Worm (Caenorhabditis elegans) whole organism, L1 larva: Measurements from ENCODE around the gene T10B10.8.

Experiments used
- F16B12.6 ChIP-seq: fragments of 150-350 bp; optimal IDR thresholded peaks from 2 replicates; lab custom pipeline; 2014; ENCODE audit warnings: missing biosample characterization, missing genetic modification characterization
- aha-1 ChIP-seq: fragments of 150-350 bp; optimal IDR thresholded peaks from 2 replicates; lab custom pipeline; 2014; ENCODE audit warnings: missing biosample characterization, missing genetic modification characterization
- ama-1 ChIP-seq: fragments of 150-350 bp; optimal IDR thresholded peaks from 2 replicates; lab custom pipeline; 2014
- blmp-1 ChIP-seq: fragments of 150-350 bp; optimal IDR thresholded peaks from 2 replicates; lab custom pipeline; 2014; ENCODE audit warnings: missing biosample characterization, missing genetic modification characterization
- ceh-82 ChIP-seq, 3 experiments: fragments of 150-350 bp in 1 of 3; sonication (generic microtip) in 2 of 3; optimal IDR thresholded peaks; 2 replicates each; lab custom pipeline; 2014 to 2017; ENCODE audit warnings: missing biosample characterization in 3 of 3, missing genetic modification characterization in 3 of 3
- efl-1 ChIP-seq, 4 experiments: fragments of 150-350 bp; optimal IDR thresholded peaks in 3 of 4; peaks in 1 of 4; 1 replicate in 1 of 4; 2 replicates in 3 of 4; lab custom pipeline; 2014; ENCODE audit warnings: missing biosample characterization in 2 of 4, missing genetic modification characterization in 2 of 4, missing genetic modification reagents in 2 of 4
- elt-2 ChIP-seq: sonication (generic microtip); optimal IDR thresholded peaks from 2 replicates; lab custom pipeline; 2016; ENCODE audit warnings: missing genetic modification characterization, mild to moderate bottlenecking, inconsistent platforms, missing compliant biosample characterization, missing genetic modification reagents
- fkh-8 ChIP-seq: sonication (generic microtip); optimal IDR thresholded peaks from 2 replicates; lab custom pipeline; 2016; ENCODE audit warnings: mild to moderate bottlenecking, missing genetic modification characterization, missing compliant biosample characterization
- fos-1 ChIP-seq: fragments of 150-350 bp; optimal IDR thresholded peaks from 2 replicates; lab custom pipeline; 2014; ENCODE audit warnings: missing biosample characterization, missing genetic modification characterization
- grh-1 ChIP-seq: fragments of 200-800 bp; sonication (Bioruptor generic); IDR thresholded peaks from 2 replicates; pipeline ENCODE4 v1.3.6; 2022; ENCODE audit warnings: missing genetic modification reagents, missing genetic modification characterization, missing compliant biosample characterization
- irx-1 ChIP-seq: sonication (generic microtip); optimal IDR thresholded peaks from 2 replicates; lab custom pipeline; 2016; ENCODE audit warnings: missing genetic modification characterization, missing compliant biosample characterization
- lin-13 ChIP-seq: fragments of 150-350 bp; optimal IDR thresholded peaks from 2 replicates; lab custom pipeline; 2014; ENCODE audit warnings: missing biosample characterization, missing genetic modification reagents, missing genetic modification characterization
- lin-14 ChIP-seq: fragments of 200-800 bp; sonication (Bioruptor generic); optimal IDR thresholded peaks from 2 replicates; lab custom pipeline; 2018; ENCODE audit warnings: mild to moderate bottlenecking, missing genetic modification characterization, moderate library complexity, missing compliant biosample characterization
- lin-39 ChIP-seq: fragments of 150-350 bp; optimal IDR thresholded peaks from 2 replicates; lab custom pipeline; 2014; ENCODE audit warnings: missing biosample characterization, missing genetic modification reagents, missing genetic modification characterization
- lsy-2 ChIP-seq, 2 experiments: fragments of 150-350 bp; optimal IDR thresholded peaks; 2 replicates each; lab custom pipeline; 2014; ENCODE audit warnings: missing biosample characterization in 2 of 2, missing genetic modification characterization in 2 of 2
- mab-9 ChIP-seq: fragments of 200-800 bp; sonication (Bioruptor generic); IDR thresholded peaks from 2 replicates; pipeline ENCODE4 v1.3.6; 2022; ENCODE audit warnings: missing genetic modification reagents, missing genetic modification characterization, missing compliant biosample characterization
- nhr-12 ChIP-seq: sonication (generic microtip); optimal IDR thresholded peaks from 2 replicates; lab custom pipeline; 2017; ENCODE audit warnings: missing biosample characterization, missing genetic modification characterization
- nhr-20 ChIP-seq: sonication (generic microtip); optimal IDR thresholded peaks from 2 replicates; lab custom pipeline; 2016; ENCODE audit warnings: mild to moderate bottlenecking, missing genetic modification characterization, missing compliant biosample characterization
- nhr-71 ChIP-seq: sonication (generic microtip); optimal IDR thresholded peaks from 2 replicates; lab custom pipeline; 2016; ENCODE audit warnings: mild to moderate bottlenecking, missing genetic modification characterization, moderate library complexity, missing compliant biosample characterization
- nhr-77 ChIP-seq: fragments of 150-350 bp; optimal IDR thresholded peaks from 2 replicates; lab custom pipeline; 2014; ENCODE audit warnings: missing biosample characterization, missing genetic modification characterization
- nhr-85 ChIP-seq: sonication (generic microtip); peaks from one replicate; lab custom pipeline; 2016; ENCODE audit warnings: missing genetic modification characterization, inconsistent platforms, missing compliant biosample characterization
- rnt-1 ChIP-seq: sonication (generic microtip); optimal IDR thresholded peaks from 2 replicates; lab custom pipeline; 2016; ENCODE audit warnings: mild to moderate bottlenecking, missing genetic modification characterization, moderate library complexity, missing compliant biosample characterization
- snpc-4 ChIP-seq: fragments of 150-350 bp; optimal IDR thresholded peaks from 2 replicates; lab custom pipeline; 2014; ENCODE audit warnings: missing biosample characterization, missing genetic modification characterization
- snu-23 ChIP-seq: sonication (generic microtip); optimal IDR thresholded peaks from 2 replicates; lab custom pipeline; 2016; ENCODE audit warnings: missing genetic modification characterization, missing compliant biosample characterization
- unc-30 ChIP-seq: sonication (generic microtip); optimal IDR thresholded peaks from 2 replicates; lab custom pipeline; 2017; ENCODE audit warnings: missing biosample characterization, missing genetic modification characterization
- vab-15 ChIP-seq: sonication (generic microtip); optimal IDR thresholded peaks from 2 replicates; lab custom pipeline; 2017; ENCODE audit warnings: missing genotype, mild to moderate bottlenecking, missing genetic modification characterization, missing compliant biosample characterization
- ztf-4 ChIP-seq: fragments of 150-350 bp; optimal IDR thresholded peaks from 2 replicates; lab custom pipeline; 2014; ENCODE audit warnings: missing biosample characterization, missing genetic modification characterization

T10B10.8 gene

ce11 chrX:15170958-15171357 is 4.9 kb upstream of the T10B10.8 start:
- peak; percentile 87 for TF ChIP-seq snpc-4 (tag; lab: Kevin White, UChicago)
- TF ChIP-seq elt-2 (tag; lab: Kevin White, UChicago): peak; percentile 13
- no peak for TF ChIP-seq vab-15 (tag; lab: Kevin White, UChicago)
- no peak for TF ChIP-seq nhr-77 (tag; lab: Kevin White, UChicago)
- TF ChIP-seq ama-1: no peak
- no peak for TF ChIP-seq rnt-1
- TF ChIP-seq, all 84 proteins: peak for 2

ce11 chrX:15168424-15168823 is 2.4 kb upstream of the T10B10.8 start, which contains the start of gene ocr-3:
Gene ocr-3 (plus strand): TSS chrX:15168724.
- TF ChIP-seq unc-30 (tag; lab: Kevin White, UChicago) (no peak), aha-1 (tag; lab: Kevin White, UChicago) (no peak), nhr-85 (tag; lab: Kevin White, UChicago) (peak; percentile 26), snpc-4 (tag; lab: Kevin White, UChicago) (no peak)

ce11 chrX:15167692-15168091 is 1.7 kb upstream of the T10B10.8 start:
- TF ChIP-seq elt-2 (tag; lab: Kevin White, UChicago): peak; percentile 46
- no peak for TF ChIP-seq fkh-8 (tag; lab: Kevin White, UChicago)

ce11 chrX:15164108-15164507 is 1.9 kb downstream of the T10B10.8 start, which contains the start of gene T10B10.9:
Gene T10B10.9 (plus strand): TSS chrX:15164408.
- TF ChIP-seq lsy-2 (tag; optimal IDR thresholded peaks at IDR 0.05; lab: Kevin White, UChicago): no peak
- TF ChIP-seq lin-13: no peak
- TF ChIP-seq nhr-71 (tag; lab: Kevin White, UChicago): no peak
- TF ChIP-seq nhr-85 (tag; lab: Kevin White, UChicago): no peak
- no peak for TF ChIP-seq ztf-4
- TF ChIP-seq lin-39: no peak
- no peak for TF ChIP-seq snu-23 (GFP tag; lab: Kevin White, UChicago)
- TF ChIP-seq nhr-77 (tag; lab: Kevin White, UChicago): no peak
- TF ChIP-seq ceh-82 (tag; optimal IDR thresholded peaks at IDR 0.05; lab: Kevin White, UChicago): no peak
- no peak for TF ChIP-seq nhr-12 (tag; lab: Kevin White, UChicago)
- TF ChIP-seq F16B12.6 (tag; lab: Kevin White, UChicago): no peak

DNA sequence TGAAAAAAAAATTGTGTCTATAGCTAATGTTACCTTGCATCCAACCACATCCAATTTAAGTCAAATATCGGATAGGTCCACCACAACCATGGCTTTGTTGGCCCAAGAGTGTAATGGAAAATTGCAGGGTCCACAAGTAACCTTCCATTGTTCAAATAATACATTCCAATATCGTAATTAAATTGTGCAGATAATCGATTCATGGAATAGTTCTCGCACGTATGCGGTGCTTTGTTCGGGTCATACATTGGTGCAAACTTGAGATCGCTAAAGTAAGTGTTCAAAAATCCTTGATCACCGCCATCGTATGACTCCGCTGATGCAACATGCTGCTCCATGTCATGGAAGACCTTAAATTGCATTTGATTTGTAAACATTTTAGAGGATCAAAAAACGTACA is 2.9 kb downstream of the T10B10.8 start:
- TF ChIP-seq efl-1 (optimal IDR thresholded peaks at IDR 0.05; lab: Kevin White, UChicago) (no peak), efl-1 (GFP tag; optimal IDR thresholded peaks at IDR 0.05 in 1 of 2; lab: Kevin White, UChicago) (peak in 1 of 2 experiments; percentile 9), nhr-20 (tag; lab: Kevin White, UChicago) (no peak), nhr-77 (tag; lab: Kevin White, UChicago) (no peak)
- TF ChIP-seq, all 84 proteins: peak for 1

DNA sequence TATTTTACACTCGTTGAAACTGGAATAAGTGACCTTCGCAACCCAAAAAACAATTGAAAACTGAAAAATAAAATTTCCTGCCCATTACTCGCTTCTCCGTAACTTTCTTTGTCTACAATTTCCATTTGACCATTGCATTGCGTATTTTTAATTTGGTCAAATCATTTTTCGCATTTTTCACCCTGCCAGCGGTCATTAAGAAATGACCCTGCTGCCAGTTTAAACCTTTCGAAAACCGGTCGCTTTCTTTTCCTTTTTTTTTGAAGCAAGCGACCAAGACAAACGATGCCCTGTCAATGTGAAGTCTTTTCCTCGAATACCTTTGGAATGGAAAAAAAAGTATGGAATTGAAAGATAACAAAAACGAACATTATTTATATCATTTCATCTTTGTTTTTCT is 5.1 kb downstream of the T10B10.8 start:
- peak; percentile 68 for TF ChIP-seq blmp-1 (tag; lab: Kevin White, UChicago)
- 0 out of 2 replicates have a peak, but pooled peaks have one; percentile 14 for TF ChIP-seq grh-1 (GFP tag; lab: Robert Waterston, UW)
- TF ChIP-seq fos-1 (tag; lab: Kevin White, UChicago): no peak
- peak in 1 of 2 experiments; percentile 13 for TF ChIP-seq lsy-2 (tag; optimal IDR thresholded peaks at IDR 0.05; lab: Kevin White, UChicago)
- TF ChIP-seq lin-14: peak; percentile 31
- no peak for TF ChIP-seq mab-9 (GFP tag; lab: Robert Waterston, UW)

ce11 chrX:15159362-15159761 is 6.7 kb downstream of the T10B10.8 start:
- TF ChIP-seq snpc-4 (tag; lab: Kevin White, UChicago) (peak; percentile 88), irx-1 (tag; lab: Kevin White, UChicago) (no peak)
